Worm (Caenorhabditis elegans): ENCODE results near the gene F13D12.3.
A peak's percentile ranks its signal among the peaks of the same experiment; 100 is the strongest.

The F13D12.3 gene

DNA sequence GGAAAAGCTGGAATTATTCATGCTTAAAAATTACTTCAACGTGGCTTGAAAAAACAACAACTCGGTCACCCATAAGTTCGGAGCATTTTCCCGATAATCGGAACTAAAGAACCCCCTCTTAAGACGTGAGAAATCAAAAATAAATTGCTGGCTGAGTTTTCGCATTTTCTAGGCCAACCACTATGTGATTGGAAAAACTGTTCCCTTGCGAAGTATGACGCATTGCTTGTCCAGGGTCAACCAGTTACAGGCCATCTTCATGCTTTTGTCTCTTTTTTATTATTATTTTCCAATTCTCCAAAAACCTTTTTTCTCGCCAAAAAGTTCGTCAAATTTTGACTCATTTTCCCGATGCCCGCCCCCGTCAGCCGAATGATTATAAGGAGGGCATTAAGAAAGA lies at the start of gene F13D12.3:
Gene F13D12.3, plus strand, starts transcription at position 301 of the 400 bp plus-strand sequence.
- no peak for TF ChIP-seq pqm-1 (tag; optimal IDR thresholded peaks at IDR 0.05)
- no peak for TF ChIP-seq ZK546.5 (tag; optimal IDR thresholded peaks at IDR 0.05)
- TF ChIP-seq lin-39 (tag; optimal IDR thresholded peaks at IDR 0.05), result no peak
- TF ChIP-seq lsy-12 (tag; optimal IDR thresholded peaks at IDR 0.05), result no peak
- no peak for TF ChIP-seq nhr-28 (tag; optimal IDR thresholded peaks at IDR 0.05)
- no peak for TF ChIP-seq skn-1 (tag; optimal IDR thresholded peaks at IDR 0.05)
- TF ChIP-seq ztf-11 (tag; optimal IDR thresholded peaks at IDR 0.05), result no peak
- no peak for TF ChIP-seq nhr-77 (tag; optimal IDR thresholded peaks at IDR 0.05)
- TF ChIP-seq snpc-4 (tag; optimal IDR thresholded peaks at IDR 0.05), result no peak
- TF ChIP-seq nhr-11 (tag; optimal IDR thresholded peaks at IDR 0.05), result no peak

DNA sequence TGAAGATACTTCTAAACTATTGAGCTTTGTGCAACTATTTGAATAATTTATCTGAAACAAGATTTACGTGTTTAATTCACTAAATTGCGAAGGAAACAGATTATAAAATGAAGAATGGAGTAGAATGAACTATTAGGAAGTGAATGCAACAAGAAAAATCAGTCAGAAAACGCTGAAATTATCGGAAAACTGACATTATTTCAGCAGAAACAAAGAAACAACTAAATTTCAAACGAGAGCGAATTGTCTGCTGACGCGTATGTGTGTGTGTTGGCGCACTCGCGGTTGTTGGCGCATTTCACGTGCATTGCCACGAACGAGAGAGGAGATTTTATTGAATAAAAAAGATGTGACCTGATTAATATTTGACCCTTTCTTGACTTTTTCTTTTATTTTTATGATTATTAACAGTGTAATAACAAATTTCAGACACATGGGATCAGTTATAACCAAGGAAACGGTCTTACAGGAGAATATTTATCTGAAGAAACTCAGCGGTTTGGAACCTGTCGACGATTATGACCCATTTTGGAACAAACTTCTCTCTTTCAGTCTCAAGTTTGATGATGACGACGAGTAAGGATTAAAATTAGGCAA lies 44.2 kb upstream of the F13D12.3 start, which contains the start of the genes trr-1 and C47D12.2:
Gene trr-1, minus strand, starts transcription at position 51 of the 597 bp plus-strand sequence.
Gene C47D12.2, plus strand, starts transcription at position 430 of the 597 bp plus-strand sequence.
- TF ChIP-seq elt-2 (tag; optimal IDR thresholded peaks at IDR 0.05), result peak; percentile 40
- TF ChIP-seq egl-27 (tag; optimal IDR thresholded peaks at IDR 0.05), result no peak
- TF ChIP-seq nhr-77 (tag; optimal IDR thresholded peaks at IDR 0.05), result no peak
- peak; percentile 79 for TF ChIP-seq R02D3.7 (tag; optimal IDR thresholded peaks at IDR 0.05)
- peak; percentile 78 for TF ChIP-seq nhr-25 (tag; optimal IDR thresholded peaks at IDR 0.05)
- TF ChIP-seq nhr-237 (tag; optimal IDR thresholded peaks at IDR 0.05), result no peak
- TF ChIP-seq nhr-23 (tag; optimal IDR thresholded peaks at IDR 0.05), result peak; percentile 79
- TF ChIP-seq lsy-12 (tag; optimal IDR thresholded peaks at IDR 0.05), result peak; percentile 10
- peak; percentile 23 for TF ChIP-seq pqm-1 (tag; optimal IDR thresholded peaks at IDR 0.05)
- peak; percentile 22 for TF ChIP-seq lin-39 (tag; optimal IDR thresholded peaks at IDR 0.05)
- peak; percentile 16 for TF ChIP-seq skn-1 (tag; optimal IDR thresholded peaks at IDR 0.05)
- TF ChIP-seq nhr-43 (tag; optimal IDR thresholded peaks at IDR 0.05; ENCODE audit: poor library complexity, severe bottlenecking), result peak; percentile 48
- TF ChIP-seq lin-15B (tag; optimal IDR thresholded peaks at IDR 0.05), result peak; percentile 81
- no peak for TF ChIP-seq pha-4 (tag; optimal IDR thresholded peaks at IDR 0.05)

DNA sequence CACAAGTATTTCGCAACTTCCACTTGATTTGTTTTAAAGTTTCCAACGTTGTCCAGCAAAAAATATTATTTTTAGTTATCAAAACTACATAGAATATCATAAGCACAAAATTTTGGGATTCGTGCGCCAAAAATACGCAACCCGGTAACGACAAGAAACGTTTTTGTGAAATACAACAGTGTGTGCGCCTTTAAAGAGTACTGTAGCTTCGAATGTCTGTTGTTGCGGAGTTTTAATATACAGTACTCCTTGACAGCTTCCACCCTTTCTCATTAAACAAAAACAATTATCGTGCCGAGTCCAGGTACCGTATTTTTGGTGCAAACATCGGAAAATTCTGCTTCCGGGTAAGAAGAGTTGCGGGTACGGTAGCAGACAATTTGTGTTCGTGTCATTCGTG lies 40.0 kb upstream of the F13D12.3 start:
- TF ChIP-seq ceh-82 (tag; optimal IDR thresholded peaks at IDR 0.05) (no peak), skn-1 (tag; optimal IDR thresholded peaks at IDR 0.05) (no peak), ZK546.5 (tag; optimal IDR thresholded peaks at IDR 0.05) (no peak), mdl-1 (tag; optimal IDR thresholded peaks at IDR 0.05) (no peak), pqm-1 (tag; optimal IDR thresholded peaks at IDR 0.05) (no peak)

DNA sequence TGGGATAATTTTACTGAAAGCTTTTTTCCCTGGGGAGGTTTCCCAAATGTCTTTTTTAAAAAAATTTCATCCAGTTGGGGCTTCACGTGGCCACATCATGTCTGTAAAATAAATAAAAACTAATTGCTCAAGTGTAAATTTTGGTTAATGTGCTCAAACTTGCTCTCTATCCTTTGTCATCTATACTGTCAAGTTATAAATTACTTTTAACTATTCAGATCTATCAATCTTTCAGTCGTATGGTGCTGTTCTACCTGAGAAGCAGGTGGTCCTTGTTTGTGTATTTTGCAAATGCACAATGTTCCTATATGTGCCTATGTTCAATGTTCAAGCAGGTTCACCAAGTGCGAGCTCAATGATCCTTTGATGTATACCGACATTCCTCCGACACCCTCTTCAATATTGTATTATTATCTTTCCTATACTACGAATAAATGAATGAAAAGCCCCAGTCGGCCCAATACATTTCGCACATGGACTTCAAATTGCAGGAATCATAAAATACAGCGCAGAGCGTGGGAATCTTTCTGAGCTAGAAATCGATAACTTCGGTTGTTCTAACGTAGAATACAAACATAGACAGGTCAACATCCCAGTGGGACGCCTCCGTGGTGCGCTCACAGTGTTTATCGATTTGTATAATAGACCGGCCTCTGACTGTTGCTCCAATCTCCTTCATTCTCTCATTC lies 38.9 kb upstream of the F13D12.3 start, which contains the start of the genes sfxn-1.4 and C47D12.4:
Gene sfxn-1.4, minus strand, starts transcription at position 101 of the 689 bp plus-strand sequence.
Gene C47D12.4, plus strand, starts transcription at position 639 of the 689 bp plus-strand sequence.
- TF ChIP-seq nhr-77 (tag; optimal IDR thresholded peaks at IDR 0.05) (no peak), ztf-11 (tag; optimal IDR thresholded peaks at IDR 0.05) (no peak), mml-1 (tag; optimal IDR thresholded peaks at IDR 0.05) (no peak), ztf-4 (tag; optimal IDR thresholded peaks at IDR 0.05) (no peak), eor-1 (tag; optimal IDR thresholded peaks at IDR 0.05) (no peak), fos-1 (tag; optimal IDR thresholded peaks at IDR 0.05) (no peak), egl-27 (tag; optimal IDR thresholded peaks at IDR 0.05) (no peak), hmg-11 (tag; optimal IDR thresholded peaks at IDR 0.05) (no peak), snpc-4 (tag; optimal IDR thresholded peaks at IDR 0.05) (no peak), ceh-16 (tag; optimal IDR thresholded peaks at IDR 0.05) (no peak), mdl-1 (tag; optimal IDR thresholded peaks at IDR 0.05) (no peak), unc-39 (tag; optimal IDR thresholded peaks at IDR 0.05) (no peak), daf-12 (tag; optimal IDR thresholded peaks at IDR 0.05) (no peak), pha-4 (tag; optimal IDR thresholded peaks at IDR 0.05) (no peak)

DNA sequence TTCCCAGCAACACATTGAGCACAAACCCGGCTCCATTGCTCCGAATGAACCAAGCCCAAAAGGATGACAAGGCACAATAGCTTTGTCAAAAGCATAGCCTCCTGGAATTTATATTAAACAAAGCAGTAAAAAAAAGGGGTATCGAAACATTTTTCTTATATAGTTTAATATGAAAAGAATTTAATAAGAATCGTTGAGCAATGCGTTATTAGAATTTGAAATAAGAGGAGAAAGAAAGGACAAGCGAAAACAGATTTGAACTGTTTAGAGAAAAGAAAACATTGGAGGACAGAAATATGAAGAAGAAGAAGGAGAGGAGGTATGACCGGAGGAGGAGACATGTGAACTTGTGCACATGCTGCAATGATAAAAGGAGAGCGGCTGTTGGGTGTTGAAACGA lies 35.0 kb upstream of the F13D12.3 start, which contains the start of gene C47D12.5:
Gene C47D12.5, minus strand, starts transcription at position 101 of the 400 bp plus-strand sequence.
- TF ChIP-seq lin-39 (tag; optimal IDR thresholded peaks at IDR 0.05), result no peak
- no peak for TF ChIP-seq nhr-25 (tag; optimal IDR thresholded peaks at IDR 0.05)
- no peak for TF ChIP-seq nhr-23 (tag; optimal IDR thresholded peaks at IDR 0.05)
- no peak for TF ChIP-seq daf-12 (tag; optimal IDR thresholded peaks at IDR 0.05)

DNA sequence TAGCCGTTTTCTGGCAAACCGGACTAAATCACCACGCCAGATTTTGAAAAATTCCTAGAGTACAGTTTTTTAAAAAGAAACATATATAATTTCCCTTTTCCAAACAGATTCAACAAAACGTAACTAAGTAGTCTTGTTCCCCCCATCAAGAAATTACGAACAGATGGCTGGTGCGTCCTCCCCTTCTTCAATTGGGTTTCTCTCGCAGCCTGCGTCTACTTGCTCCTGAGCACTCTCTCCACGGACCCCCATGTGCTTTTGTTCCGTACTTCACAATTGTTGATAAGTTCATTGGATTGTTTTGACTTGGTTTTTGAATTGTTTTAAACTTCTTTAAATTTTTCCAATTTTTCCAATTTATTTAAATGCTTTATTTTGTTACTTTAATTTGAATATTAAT lies 32.2 kb upstream of the F13D12.3 start:
- TF ChIP-seq hmg-11 (tag; optimal IDR thresholded peaks at IDR 0.05), result peak; percentile 29
- no peak for TF ChIP-seq sea-2 (GFP tag; optimal IDR thresholded peaks at IDR 0.05)
- peak; percentile 15 for TF ChIP-seq pha-4 (tag; optimal IDR thresholded peaks at IDR 0.05)

Data from whole organism, L3 larva.